Worm (Caenorhabditis elegans) whole organism, young adult: ENCODE data around the gene swt-5.

Experiments used
- T07F8.4 ChIP-seq: sonication (generic microtip); optimal IDR thresholded peaks from 2 replicates; lab custom pipeline; 2016; ENCODE audit warnings: mild to moderate bottlenecking, missing genetic modification characterization, moderate library complexity, missing compliant biosample characterization
- dpl-1 ChIP-seq: fragments of 150-350 bp; optimal IDR thresholded peaks from 2 replicates; lab custom pipeline; 2014; ENCODE audit warnings: missing biosample characterization, missing genetic modification reagents, missing genetic modification characterization
- fkh-3 ChIP-seq: sonication (generic microtip); optimal IDR thresholded peaks from 2 replicates; lab custom pipeline; 2016; ENCODE audit warnings: mild to moderate bottlenecking, missing genetic modification characterization, missing compliant biosample characterization
- sea-2 ChIP-seq: fragments of 200-800 bp; sonication (Bioruptor generic); IDR thresholded peaks from 2 replicates; pipeline ENCODE4 v1.3.6; 2022; ENCODE audit warnings: missing genetic modification characterization, missing compliant biosample characterization
- tlf-1 ChIP-seq: fragments of 200-800 bp; sonication (Bioruptor generic); optimal IDR thresholded peaks from 2 replicates; lab custom pipeline; 2018; ENCODE audit warnings: mild to moderate bottlenecking, missing genetic modification characterization, missing compliant biosample characterization
- unc-62 ChIP-seq: fragments of 150-350 bp; optimal IDR thresholded peaks from 2 replicates; lab custom pipeline; 2014; ENCODE audit warnings: missing biosample characterization, missing genetic modification reagents, missing genetic modification characterization

DNA sequence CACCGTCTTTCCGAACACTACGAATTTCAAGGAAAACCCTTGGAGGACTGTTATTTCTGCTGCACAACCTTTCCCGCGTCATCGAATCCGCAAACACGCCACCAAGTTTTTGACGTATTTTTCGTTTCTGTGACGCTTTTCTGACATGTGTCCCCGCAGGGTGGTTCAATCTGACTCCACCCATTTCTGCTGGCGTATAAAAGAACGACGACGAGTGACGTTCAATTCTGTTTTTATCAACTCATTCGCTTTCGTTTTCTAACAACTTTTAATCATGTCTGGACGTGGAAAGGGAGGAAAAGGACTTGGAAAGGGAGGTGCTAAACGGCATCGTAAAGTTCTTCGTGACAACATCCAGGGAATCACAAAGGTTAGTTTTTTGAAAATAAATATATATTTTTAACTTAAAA lies 45.7 kb downstream of the swt-5 start, which contains the start of gene his-37:
- no peak for TF ChIP-seq T07F8.4
- TF ChIP-seq tlf-1 (GFP tag; lab: Kevin White, UChicago), result peak; percentile 97
- TF ChIP-seq unc-62, result peak; percentile 88
- TF ChIP-seq dpl-1 (GFP tag; lab: Kevin White, UChicago), result peak; percentile 50
- no peak for TF ChIP-seq fkh-3 (tag; lab: Kevin White, UChicago)
- 0 out of 2 replicates have a peak, but pooled peaks have one; percentile 55 for TF ChIP-seq sea-2 (GFP tag; lab: Robert Waterston, UW)
